Worm (Caenorhabditis elegans) whole organism, late embryonic: Measurements from ENCODE around the gene Y32B12B.8.
"Not testable (repeated sequence)": the region's sequence is repeated elsewhere in the genome, so short reads cannot be mapped to it uniquely, and the experiment has no call there.

Source experiments
- ceh-14 ChIP-seq: sonication (generic microtip); optimal IDR thresholded peaks from 2 replicates; lab custom pipeline; 2016; ENCODE audit warnings: missing genotype, missing genetic modification characterization, missing compliant biosample characterization
- ceh-19 ChIP-seq: fragments of 200-800 bp; sonication (Bioruptor generic); optimal IDR thresholded peaks from 2 replicates; lab custom pipeline; 2018; ENCODE audit warnings: mild to moderate bottlenecking, missing genetic modification characterization, missing compliant biosample characterization
- ceh-2 ChIP-seq: sonication (generic microtip); optimal IDR thresholded peaks from 2 replicates; lab custom pipeline; 2016; ENCODE audit warnings: missing genotype, missing genetic modification characterization, missing compliant biosample characterization
- ceh-30 ChIP-seq: fragments of 150-350 bp; optimal IDR thresholded peaks from 2 replicates; lab custom pipeline; 2014; ENCODE audit warnings: missing biosample characterization, missing genetic modification characterization
- ceh-34 ChIP-seq: sonication (generic microtip); optimal IDR thresholded peaks from 2 replicates; lab custom pipeline; 2016; ENCODE audit warnings: mild to moderate bottlenecking, missing genetic modification characterization, missing compliant biosample characterization
- dve-1 ChIP-seq: sonication (generic microtip); optimal IDR thresholded peaks from 2 replicates; lab custom pipeline; 2017; ENCODE audit warnings: antibody characterized with exemption, mild to moderate bottlenecking, missing genetic modification characterization, missing compliant biosample characterization
- eyg-1 ChIP-seq: sonication (generic microtip); optimal IDR thresholded peaks from 2 replicates; lab custom pipeline; 2016; ENCODE audit warnings: missing genotype, missing genetic modification characterization, missing compliant biosample characterization
- madf-2 ChIP-seq: sonication (generic microtip); optimal IDR thresholded peaks from 2 replicates; lab custom pipeline; 2017; ENCODE audit warnings: missing genetic modification characterization, missing compliant biosample characterization
- nhr-11 ChIP-seq: fragments of 150-350 bp; optimal IDR thresholded peaks from 2 replicates; lab custom pipeline; 2014; ENCODE audit warnings: missing biosample characterization, missing genetic modification characterization
- pha-4 ChIP-seq: fragments of 150-350 bp; optimal IDR thresholded peaks from 2 replicates; lab custom pipeline; 2018; ENCODE audit warnings: missing biosample characterization, missing genetic modification reagents, missing genetic modification characterization
- pqm-1 ChIP-seq: sonication (generic microtip); optimal IDR thresholded peaks from 2 replicates; lab custom pipeline; 2016; ENCODE audit warnings: missing genetic modification characterization, missing compliant biosample characterization
- ref-2 ChIP-seq: sonication (generic microtip); optimal IDR thresholded peaks from 2 replicates; lab custom pipeline; 2016; ENCODE audit warnings: missing genetic modification characterization, missing compliant biosample characterization
- sox-2 ChIP-seq: fragments of 200-800 bp; sonication (Bioruptor generic); IDR thresholded peaks from 2 replicates; pipeline ENCODE4 v1.3.6; 2022; ENCODE audit warnings: missing genetic modification reagents, missing genetic modification characterization, missing compliant biosample characterization
- tbx-7 ChIP-seq: sonication (generic microtip); optimal IDR thresholded peaks from 2 replicates; lab custom pipeline; 2016; ENCODE audit warnings: missing genotype, missing genetic modification characterization, missing compliant biosample characterization

- TF ChIP-seq ceh-19 (GFP tag; lab: Kevin White, UChicago); ceh-14 (tag; lab: Kevin White, UChicago); ceh-2 (tag; lab: Kevin White, UChicago); ceh-30 (tag; lab: Kevin White, UChicago); sox-2 (GFP tag; lab: Robert Waterston, UW); ref-2; eyg-1 (tag; lab: Kevin White, UChicago); nhr-11 (tag; lab: Kevin White, UChicago); tbx-7 (tag; lab: Kevin White, UChicago); pqm-1; dve-1; ceh-34; pha-4 (tag; lab: Kevin White, UChicago); madf-2 (tag; lab: Kevin White, UChicago): not testable (repeated sequence)
Observed at ce11 chrV:16515140-16515539, 20.1 kb upstream of the Y32B12B.8 start, which contains the start of gene F36D3.5.
